Fruit fly (Drosophila melanogaster): Measurements from ENCODE around the gene CG3223.

- TF ChIP-seq exex (tag; optimal IDR thresholded peaks at IDR 0.05) (no peak), Opbp (GFP tag; IDR thresholded peaks at IDR 0.05; ENCODE audit: partially characterized antibody) (no peak), GATAe (GFP tag; conservative IDR thresholded peaks at IDR 0.05) (no peak), CG12744 (GFP tag; optimal IDR thresholded peaks at IDR 0.05) (no peak), pan (optimal IDR thresholded peaks at IDR 0.05) (no peak), pan (GFP tag; optimal IDR thresholded peaks at IDR 0.05 in 1 of 2, IDR thresholded peaks at IDR 0.05 in 1 of 2) (no peak), danr (GFP tag; IDR thresholded peaks at IDR 0.05) (no peak), Sin3A (optimal IDR thresholded peaks at IDR 0.05) (no peak), gro (GFP tag; optimal IDR thresholded peaks at IDR 0.05) (no peak), Vsx1 (GFP tag; optimal IDR thresholded peaks at IDR 0.05) (no peak), CG7963 (GFP tag; IDR thresholded peaks at IDR 0.05; ENCODE audit: partially characterized antibody) (no peak), wdn (GFP tag; IDR thresholded peaks at IDR 0.05) (no peak), Hr39 (optimal IDR thresholded peaks at IDR 0.05) (no peak), psq (GFP tag; optimal IDR thresholded peaks at IDR 0.05) (no peak)
Measured at dm6 chr3R:8040843-8041242, 31.6 kb downstream of the CG3223 start, which contains the start of gene CG43060.
